Worm (Caenorhabditis elegans): ENCODE measurements around the gene F43C11.7.

ce11 chrII:2346672-2347071, 11.0 kb downstream of the F43C11.7 start, which contains the start of gene F43C11.4:
- TF ChIP-seq lin-14 (GFP tag; optimal IDR thresholded peaks at IDR 0.05) (no peak), rnt-1 (tag; optimal IDR thresholded peaks at IDR 0.05) (no peak), ceh-8 (GFP tag; optimal IDR thresholded peaks at IDR 0.05) (no peak), ztf-4 (tag; optimal IDR thresholded peaks at IDR 0.05) (no peak), C04F5.9 (tag; optimal IDR thresholded peaks at IDR 0.05) (no peak), egl-27 (tag; optimal IDR thresholded peaks at IDR 0.05) (no peak), nhr-19 (GFP tag; conservative IDR thresholded peaks at IDR 0.05) (no peak)
